Worm (Caenorhabditis elegans) whole organism, L4 larva: Measurements from ENCODE around the gene F21G4.5.
"Not testable (repeated sequence)": the region's sequence is repeated elsewhere in the genome, so short reads cannot be mapped to it uniquely, and the experiment has no call there.

Source experiments
- aly-2 ChIP-seq: sonication (generic microtip); optimal IDR thresholded peaks from 2 replicates; lab custom pipeline; 2018; ENCODE audit warnings: missing biosample characterization, missing genetic modification characterization
- dpl-1 ChIP-seq: fragments of 150-350 bp; optimal IDR thresholded peaks from 2 replicates; lab custom pipeline; 2014; ENCODE audit warnings: missing biosample characterization, missing genetic modification reagents, missing genetic modification characterization
- nhr-237 ChIP-seq: sonication (generic microtip); optimal IDR thresholded peaks from 2 replicates; lab custom pipeline; 2017; ENCODE audit warnings: missing biosample characterization, missing genetic modification characterization
- pha-4 ChIP-seq, 2 experiments: fragments of 150-350 bp in 1 of 2; fragments of 200-800 bp in 1 of 2; sonication (Bioruptor generic) in 1 of 2; IDR thresholded peaks in 1 of 2; optimal IDR thresholded peaks in 1 of 2; 2 replicates each; pipeline versions ENCODE4 v1.3.6 to Lab custom; 2014 to 2022; ENCODE audit warnings: missing genetic modification characterization in 2 of 2, missing genetic modification reagents in 2 of 2, missing biosample characterization in 1 of 2, missing compliant biosample characterization in 1 of 2

- not testable (repeated sequence) for TF ChIP-seq dpl-1 (GFP tag; lab: Kevin White, UChicago); nhr-237 (tag; lab: Kevin White, UChicago); pha-4 (GFP tag; IDR thresholded peaks at IDR 0.05; lab: Robert Waterston, UW); pha-4 (tag; optimal IDR thresholded peaks at IDR 0.05; lab: Kevin White, UChicago); aly-2 (tag; lab: Kevin White, UChicago)
These were observed 50.6 kb downstream of the F21G4.5 start for ce11 chrX:9956537-9956936.
